Worm (Caenorhabditis elegans) whole organism, mixed stage, embryonic: ENCODE results near the gene txdc-17.

Experiments used
- ces-1 ChIP-seq: fragments of 150-350 bp; optimal IDR thresholded peaks from 2 replicates; lab custom pipeline; 2014; ENCODE audit warnings: missing biosample characterization, missing genetic modification reagents, missing genetic modification characterization
- cnd-1 ChIP-seq: fragments of 200-800 bp; sonication (Bioruptor generic); optimal IDR thresholded peaks from 2 replicates; lab custom pipeline; 2018; ENCODE audit warnings: mild to moderate bottlenecking, missing genetic modification characterization, missing compliant biosample characterization
- elt-3 ChIP-seq: fragments of 150-350 bp; optimal IDR thresholded peaks from 2 replicates; lab custom pipeline; 2014; ENCODE audit warnings: missing biosample characterization, missing genetic modification characterization
- lin-32 ChIP-seq: fragments of 200-800 bp; sonication (Bioruptor generic); optimal IDR thresholded peaks from 2 replicates; lab custom pipeline; 2018; ENCODE audit warnings: mild to moderate bottlenecking, missing genetic modification characterization, missing compliant biosample characterization
- mab-5 ChIP-seq: fragments of 150-350 bp; optimal IDR thresholded peaks from 2 replicates; lab custom pipeline; 2014; ENCODE audit warnings: missing biosample characterization, missing genetic modification characterization
- mls-2 ChIP-seq: sonication (generic microtip); optimal IDR thresholded peaks from 2 replicates; lab custom pipeline; 2016; ENCODE audit warnings: mild to moderate bottlenecking, missing genetic modification characterization, moderate library complexity, missing compliant biosample characterization
- nhr-12 ChIP-seq: fragments of 150-350 bp; optimal IDR thresholded peaks from 2 replicates; lab custom pipeline; 2014; ENCODE audit warnings: missing biosample characterization, missing genetic modification characterization
- nhr-237 ChIP-seq: fragments of 150-350 bp; optimal IDR thresholded peaks from 2 replicates; lab custom pipeline; 2014; ENCODE audit warnings: missing biosample characterization, missing genetic modification characterization
- nhr-28 ChIP-seq: fragments of 150-350 bp; optimal IDR thresholded peaks from 2 replicates; lab custom pipeline; 2014; ENCODE audit warnings: missing biosample characterization, missing genetic modification characterization
- pha-4 ChIP-seq: fragments of 150-350 bp; optimal IDR thresholded peaks from 2 replicates; lab custom pipeline; 2018; ENCODE audit warnings: missing biosample characterization, missing genetic modification reagents, missing genetic modification characterization
- sptf-1 ChIP-seq: sonication (generic microtip); optimal IDR thresholded peaks from 2 replicates; lab custom pipeline; 2017; ENCODE audit warnings: mild to moderate bottlenecking, missing genetic modification characterization, moderate library complexity, missing compliant biosample characterization
- unc-120 ChIP-seq: sonication (generic microtip); optimal IDR thresholded peaks from 2 replicates; lab custom pipeline; 2017; ENCODE audit warnings: missing genetic modification characterization, missing compliant biosample characterization; ENCODE audit not compliant: poor library complexity, severe bottlenecking
- unc-62 ChIP-seq: fragments of 150-350 bp; optimal IDR thresholded peaks from 2 replicates; lab custom pipeline; 2014; ENCODE audit warnings: missing biosample characterization, missing genetic modification reagents, missing genetic modification characterization

- TF ChIP-seq sptf-1, result no peak
- no peak for TF ChIP-seq nhr-237 (tag; lab: Kevin White, UChicago)
- TF ChIP-seq unc-120 (tag; lab: Kevin White, UChicago), result no peak
- no peak for TF ChIP-seq elt-3 (tag; lab: Kevin White, UChicago)
- TF ChIP-seq cnd-1 (tag; lab: Kevin White, UChicago), result no peak
- no peak for TF ChIP-seq mls-2 (tag; lab: Kevin White, UChicago)
- TF ChIP-seq nhr-12, result no peak
- no peak for TF ChIP-seq ces-1 (GFP tag; lab: Kevin White, UChicago)
- TF ChIP-seq nhr-28 (tag; lab: Kevin White, UChicago), result no peak
- TF ChIP-seq unc-62 (GFP tag; lab: Kevin White, UChicago), result no peak
- TF ChIP-seq pha-4 (tag; lab: Kevin White, UChicago), result no peak
- no peak for TF ChIP-seq lin-32 (GFP tag; lab: Kevin White, UChicago)
- TF ChIP-seq mab-5, result no peak
Measured at ce11 chrIII:2795442-2796023, 38.9 kb upstream of the txdc-17 start.
